Worm (Caenorhabditis elegans) whole organism, L4 larva: Measurements from ENCODE around the gene nlp-13.
"Not testable (repeated sequence)": the region's sequence is repeated elsewhere in the genome, so short reads cannot be mapped to it uniquely, and the experiment has no call there.

Experiments
- T26A8.4 ChIP-seq: fragments of 200-800 bp; sonication (Bioruptor generic); IDR thresholded peaks from 2 replicates; pipeline ENCODE4 v1.3.6; 2022; ENCODE audit warnings: missing genetic modification characterization, missing compliant biosample characterization
- Y5F2A.4 ChIP-seq: fragments of 200-800 bp; sonication (Bioruptor generic); optimal IDR thresholded peaks from 2 replicates; lab custom pipeline; 2018; ENCODE audit warnings: mild to moderate bottlenecking, missing genetic modification characterization, missing compliant biosample characterization
- aha-1 ChIP-seq: fragments of 150-350 bp; peaks from one replicate; lab custom pipeline; 2014; ENCODE audit warnings: missing biosample characterization, missing genetic modification characterization
- arid-1 ChIP-seq: fragments of 200-800 bp; sonication (Bioruptor generic); conservative IDR thresholded peaks from 2 replicates; pipeline ENCODE4 v1.3.6; 2022; ENCODE audit warnings: missing genetic modification reagents, missing genetic modification characterization, missing compliant biosample characterization
- attf-4 ChIP-seq: sonication (generic microtip); optimal IDR thresholded peaks from 3 replicates; lab custom pipeline; 2017; ENCODE audit warnings: missing biosample characterization, missing genetic modification characterization
- ceh-20 ChIP-seq: fragments of 200-800 bp; sonication (Bioruptor generic); IDR thresholded peaks from 2 replicates; pipeline ENCODE4 v1.3.6; 2022; ENCODE audit warnings: missing genetic modification reagents, missing genetic modification characterization, missing compliant biosample characterization
- ceh-44 ChIP-seq: fragments of 200-800 bp; sonication (Bioruptor generic); IDR thresholded peaks from 2 replicates; pipeline ENCODE4 v1.3.6; 2022; ENCODE audit warnings: missing genetic modification reagents, missing genetic modification characterization, missing compliant biosample characterization
- ces-1 ChIP-seq: fragments of 150-350 bp; sonication (generic microtip); optimal IDR thresholded peaks from 4 replicates; lab custom pipeline; 2014; ENCODE audit warnings: missing biosample characterization, missing genetic modification reagents, missing genetic modification characterization
- daf-16 ChIP-seq, 3 experiments: sonication (generic microtip); optimal IDR thresholded peaks; 2 replicates each; lab custom pipeline; 2016 to 2017; ENCODE audit warnings: missing genetic modification characterization in 3 of 3, missing genetic modification reagents in 3 of 3, mild to moderate bottlenecking in 2 of 3, missing compliant biosample characterization in 2 of 3, missing biosample characterization in 1 of 3, moderate library complexity in 1 of 3
- daf-8 ChIP-seq: fragments of 200-800 bp; sonication (Bioruptor generic); IDR thresholded peaks from 2 replicates; pipeline ENCODE4 v1.3.6; 2022; ENCODE audit warnings: missing genetic modification characterization, missing compliant biosample characterization
- dmd-9 ChIP-seq: fragments of 200-800 bp; sonication (Bioruptor generic); IDR thresholded peaks from 2 replicates; pipeline ENCODE4 v1.3.6; 2022; ENCODE audit warnings: missing genetic modification reagents, missing genetic modification characterization, missing compliant biosample characterization
- egl-27 ChIP-seq: sonication (generic microtip); optimal IDR thresholded peaks from 3 replicates; lab custom pipeline; 2017; ENCODE audit warnings: missing biosample characterization, missing genetic modification reagents, missing genetic modification characterization
- gei-8 ChIP-seq: fragments of 200-800 bp; sonication (Bioruptor generic); optimal IDR thresholded peaks from 2 replicates; lab custom pipeline; 2018; ENCODE audit warnings: mild to moderate bottlenecking, missing genetic modification characterization, missing compliant biosample characterization
- jun-1 ChIP-seq: fragments of 150-350 bp; optimal IDR thresholded peaks from 2 replicates; lab custom pipeline; 2014; ENCODE audit warnings: missing biosample characterization, missing genetic modification reagents, missing genetic modification characterization
- lim-7 ChIP-seq: fragments of 200-800 bp; sonication (Bioruptor generic); IDR thresholded peaks from 2 replicates; pipeline ENCODE4 v1.3.6; 2022; ENCODE audit warnings: missing genetic modification characterization, missing compliant biosample characterization
- lin-13 ChIP-seq: fragments of 150-350 bp; optimal IDR thresholded peaks from 2 replicates; lab custom pipeline; 2014; ENCODE audit warnings: missing biosample characterization, missing genetic modification reagents, missing genetic modification characterization
- nhr-10 ChIP-seq: fragments of 150-350 bp; optimal IDR thresholded peaks from 2 replicates; lab custom pipeline; 2014; ENCODE audit warnings: missing biosample characterization, missing genetic modification characterization
- nhr-25 ChIP-seq: sonication (generic microtip); optimal IDR thresholded peaks from 2 replicates; lab custom pipeline; 2017; ENCODE audit warnings: missing genetic modification characterization, mild to moderate bottlenecking, missing compliant biosample characterization, antibody characterized with exemption, moderate library complexity, borderline replicate concordance; ENCODE audit not compliant: insufficient read depth
- nhr-28 ChIP-seq: fragments of 150-350 bp; optimal IDR thresholded peaks from 2 replicates; lab custom pipeline; 2014; ENCODE audit warnings: missing biosample characterization, missing genetic modification characterization
- nhr-6 ChIP-seq: fragments of 150-350 bp; optimal IDR thresholded peaks from 2 replicates; lab custom pipeline; 2014; ENCODE audit warnings: missing biosample characterization, missing genetic modification characterization
- pha-4 ChIP-seq, 2 experiments: fragments of 150-350 bp in 1 of 2; fragments of 200-800 bp in 1 of 2; sonication (Bioruptor generic) in 1 of 2; IDR thresholded peaks in 1 of 2; optimal IDR thresholded peaks in 1 of 2; 2 replicates each; pipeline versions ENCODE4 v1.3.6 to Lab custom; 2014 to 2022; ENCODE audit warnings: missing genetic modification characterization in 2 of 2, missing genetic modification reagents in 2 of 2, missing biosample characterization in 1 of 2, missing compliant biosample characterization in 1 of 2
- php-3 ChIP-seq: fragments of 200-800 bp; sonication (Bioruptor generic); IDR thresholded peaks from 2 replicates; pipeline ENCODE4 v1.3.6; 2022; ENCODE audit warnings: missing genetic modification reagents, missing genetic modification characterization, missing compliant biosample characterization
- spr-1 ChIP-seq: sonication (generic microtip); optimal IDR thresholded peaks from 2 replicates; lab custom pipeline; 2016; ENCODE audit warnings: mild to moderate bottlenecking, missing genetic modification characterization, missing compliant biosample characterization
- tra-1 ChIP-seq: fragments of 200-800 bp; sonication (Bioruptor generic); IDR thresholded peaks from 2 replicates; pipeline ENCODE4 v1.3.6; 2022; ENCODE audit warnings: missing genetic modification reagents, missing genetic modification characterization, missing compliant biosample characterization
- unc-62 ChIP-seq, 3 experiments: fragments of 150-350 bp in 1 of 3; sonication (generic microtip); optimal IDR thresholded peaks in 2 of 3; peaks in 1 of 3; 1 replicate in 1 of 3; 2 replicates in 2 of 3; lab custom pipeline; 2014 to 2017; ENCODE audit warnings: missing biosample characterization in 3 of 3, missing genetic modification characterization in 3 of 3, missing genetic modification reagents in 3 of 3, missing genotype in 1 of 3
- zag-1 ChIP-seq: fragments of 150-350 bp; optimal IDR thresholded peaks from 2 replicates; lab custom pipeline; 2014; ENCODE audit warnings: missing biosample characterization, missing genetic modification characterization
- zfp-2 ChIP-seq: sonication (generic microtip); optimal IDR thresholded peaks from 2 replicates; lab custom pipeline; 2016; ENCODE audit warnings: mild to moderate bottlenecking, missing genetic modification characterization, missing compliant biosample characterization
- zfp-3 ChIP-seq: fragments of 200-800 bp; sonication (Bioruptor generic); conservative IDR thresholded peaks from 2 replicates; pipeline ENCODE4 v1.3.6; 2022; ENCODE audit warnings: missing genetic modification reagents, missing genetic modification characterization, missing compliant biosample characterization
- ztf-7 ChIP-seq: fragments of 150-350 bp; optimal IDR thresholded peaks from 2 replicates; lab custom pipeline; 2014; ENCODE audit warnings: missing biosample characterization, missing genetic modification characterization

The nlp-13 gene

DNA sequence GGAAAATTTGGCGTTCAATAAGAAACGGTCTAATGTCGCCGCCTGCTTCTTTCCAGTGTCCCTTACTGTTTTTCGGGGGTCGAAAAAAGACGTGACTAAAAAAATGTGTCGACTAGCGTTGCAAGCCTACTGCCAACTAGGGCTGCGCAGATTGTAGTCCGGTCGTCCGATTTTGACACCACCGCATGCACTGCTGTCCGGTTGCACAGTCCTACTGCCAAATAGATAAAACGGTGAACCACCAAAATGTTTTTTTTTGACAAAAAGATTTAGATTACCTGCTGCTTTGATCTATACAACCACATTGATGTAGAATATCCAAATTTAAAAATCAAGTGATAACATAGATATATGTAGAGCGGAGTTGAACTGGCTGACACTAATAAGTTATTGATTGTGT is 12.1 kb downstream of the nlp-13 start:
- TF ChIP-seq zfp-3 (GFP tag; lab: Robert Waterston, UW): no peak
- no peak for TF ChIP-seq ztf-7
- no peak for TF ChIP-seq ceh-44 (GFP tag; lab: Robert Waterston, UW)
- no peak for TF ChIP-seq nhr-28 (tag; lab: Kevin White, UChicago)
- no peak for TF ChIP-seq jun-1 (tag; lab: Kevin White, UChicago)
- no peak for TF ChIP-seq T26A8.4 (GFP tag; lab: Robert Waterston, UW)
- no peak for TF ChIP-seq nhr-25 (tag; lab: Kevin White, UChicago)
- no peak for TF ChIP-seq lim-7
- TF ChIP-seq attf-4 (tag; lab: Kevin White, UChicago): no peak
- no peak for TF ChIP-seq daf-8 (GFP tag; lab: Robert Waterston, UW)
- TF ChIP-seq ceh-20 (GFP tag; lab: Robert Waterston, UW): no peak
- TF ChIP-seq ces-1 (GFP tag; lab: Kevin White, UChicago): no peak
- TF ChIP-seq tra-1 (GFP tag; lab: Robert Waterston, UW): no peak

DNA sequence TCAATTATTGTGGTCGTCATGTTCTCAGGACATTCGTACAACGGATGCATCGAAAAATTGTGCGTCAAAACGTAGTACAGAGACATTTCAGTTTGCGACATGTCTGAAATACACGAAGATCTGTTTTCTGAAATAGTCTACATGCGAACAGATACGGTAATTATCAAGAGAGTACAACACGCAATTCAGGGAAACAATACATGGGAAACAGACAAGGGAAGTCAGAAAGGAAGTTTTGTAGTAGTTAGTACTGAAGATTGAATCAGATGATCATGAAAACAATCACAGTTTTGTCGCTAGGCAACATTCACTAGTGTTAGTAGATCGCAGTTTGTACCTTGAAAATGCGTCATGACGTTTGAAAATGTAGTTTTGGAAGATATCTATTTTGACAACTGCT is 13.8 kb downstream of the nlp-13 start, which contains the start of gene srt-13:
Gene srt-13 (minus strand): TSS at position 101 of the 400 bp plus-strand sequence.
- TF ChIP-seq zag-1 (tag; lab: Kevin White, UChicago): no peak
- TF ChIP-seq lin-13 (GFP tag; lab: Kevin White, UChicago): no peak
- no peak for TF ChIP-seq spr-1 (tag; lab: Kevin White, UChicago)
- TF ChIP-seq arid-1 (GFP tag; lab: Robert Waterston, UW): no peak

DNA sequence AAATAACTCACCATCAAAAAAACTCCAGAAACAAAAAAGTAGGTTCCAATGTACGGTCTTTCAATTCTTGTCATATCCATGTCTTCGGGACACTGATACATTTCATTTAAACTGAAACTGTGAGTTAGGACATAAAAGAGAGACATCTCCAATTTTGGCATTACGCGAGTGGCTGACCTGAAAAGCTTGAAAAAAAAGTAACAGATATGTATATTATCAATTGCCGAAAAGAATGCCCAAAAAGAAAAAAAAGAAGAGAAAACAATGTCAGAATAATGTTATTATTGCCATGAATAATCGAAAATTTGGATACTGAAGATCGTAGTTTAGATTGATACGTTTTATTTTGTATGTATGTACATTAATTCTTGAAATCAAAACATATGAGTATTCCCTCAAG is 20.3 kb downstream of the nlp-13 start, which contains the start of gene srt-14:
Gene srt-14 (minus strand): TSS at position 101 of the 400 bp plus-strand sequence.
- TF ChIP-seq dmd-9 (GFP tag; lab: Robert Waterston, UW) (no peak), zfp-2 (tag; lab: Kevin White, UChicago) (no peak), daf-16 (GFP tag; optimal IDR thresholded peaks at IDR 0.05; lab: Kevin White, UChicago) (no peak), daf-16 (tag; optimal IDR thresholded peaks at IDR 0.05; lab: Kevin White, UChicago) (no peak), zfp-3 (GFP tag; lab: Robert Waterston, UW) (no peak), pha-4 (GFP tag; IDR thresholded peaks at IDR 0.05; lab: Robert Waterston, UW) (no peak), pha-4 (tag; optimal IDR thresholded peaks at IDR 0.05; lab: Kevin White, UChicago) (no peak), egl-27 (tag; lab: Kevin White, UChicago) (no peak)

DNA sequence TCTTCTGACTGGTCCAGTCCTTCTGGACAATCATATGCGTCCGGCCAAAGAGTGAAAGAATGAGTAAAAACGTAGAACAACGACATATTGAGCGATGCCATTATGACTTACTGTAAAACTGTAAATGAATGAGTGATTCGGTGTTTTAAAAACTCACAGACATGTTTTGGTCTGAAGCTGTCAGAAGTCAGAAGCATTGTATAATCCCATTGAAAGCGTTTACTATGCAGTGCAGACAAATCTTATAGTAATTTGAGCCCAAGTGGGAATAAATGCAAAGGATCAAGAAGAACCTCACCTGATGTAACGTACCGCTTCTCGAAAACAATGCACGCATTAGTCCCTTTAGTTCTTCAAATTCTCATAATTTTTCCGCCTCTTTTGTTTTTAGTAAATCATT is 23.9 kb downstream of the nlp-13 start, which contains the start of gene srt-3:
Gene srt-3 (minus strand): TSS at position 101 of the 400 bp plus-strand sequence.
- TF ChIP-seq nhr-10 (tag; lab: Kevin White, UChicago) (no peak), nhr-6 (tag; lab: Kevin White, UChicago) (no peak)

DNA sequence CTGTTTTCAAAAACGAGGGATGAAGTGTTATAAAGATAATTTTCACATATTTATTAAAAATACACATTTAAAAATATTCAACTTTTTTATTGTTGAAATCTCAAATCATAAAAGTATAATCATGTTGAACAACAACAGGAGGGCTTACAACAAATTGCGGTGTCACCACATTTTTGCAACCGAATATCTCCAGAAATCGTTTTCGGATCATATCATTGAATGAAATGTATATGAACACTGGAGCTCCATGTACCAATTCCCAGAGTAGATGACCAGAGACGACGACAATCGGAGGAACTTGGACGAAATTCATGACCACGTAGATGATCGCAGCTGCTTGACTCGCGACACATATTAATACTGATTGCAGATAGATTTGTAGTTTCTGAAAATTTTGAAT is 25.2 kb downstream of the nlp-13 start:
- TF ChIP-seq unc-62 (GFP tag; optimal IDR thresholded peaks at IDR 0.05 in 1 of 2; lab: Kevin White, UChicago): peak in 1 of 2 experiments; percentile 92
- TF ChIP-seq unc-62 (tag; optimal IDR thresholded peaks at IDR 0.05; lab: Kevin White, UChicago): no peak
- TF ChIP-seq arid-1 (GFP tag; lab: Robert Waterston, UW): no peak

DNA sequence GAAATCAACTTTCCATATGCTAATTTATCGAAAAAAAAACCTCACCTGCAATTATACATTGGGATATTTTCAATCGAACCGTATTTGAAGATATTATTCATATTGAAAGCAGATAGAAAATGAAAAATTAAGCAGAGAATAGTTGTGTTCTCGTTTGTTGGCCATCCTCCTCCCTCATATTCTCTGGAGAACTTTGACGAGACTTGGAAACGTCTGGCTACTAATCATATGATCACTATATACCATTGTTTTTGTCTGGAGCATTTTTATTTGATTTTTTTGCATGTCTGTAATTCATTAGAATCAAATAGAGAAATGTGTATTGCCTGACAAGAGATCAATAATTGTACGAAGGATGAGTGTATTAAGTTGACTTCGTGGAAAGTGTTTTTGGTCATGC is 28.3 kb downstream of the nlp-13 start, which contains the start of gene srt-35:
Gene srt-35 (minus strand): TSS at position 101 of the 400 bp plus-strand sequence.
- TF ChIP-seq php-3: no peak
- peak; percentile 46 for TF ChIP-seq aha-1 (tag; lab: Kevin White, UChicago)

DNA sequence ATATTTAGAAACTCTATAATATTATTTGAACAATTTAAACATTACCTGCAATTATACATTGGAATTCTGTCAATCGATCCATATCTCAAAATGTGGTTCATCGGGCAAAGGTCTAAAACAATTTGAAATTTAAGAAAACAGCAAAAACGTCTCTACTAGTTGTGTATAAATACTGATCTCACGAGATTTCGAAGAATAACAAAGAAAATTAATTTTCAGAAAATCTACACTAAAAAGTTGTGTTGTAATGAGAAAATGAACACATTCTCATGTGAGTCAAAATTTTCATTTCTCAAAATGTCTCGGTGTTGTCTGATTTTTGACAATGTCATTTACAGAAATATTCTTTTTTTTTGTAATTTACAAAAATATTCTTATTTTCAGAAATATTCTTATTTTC is 32.0 kb downstream of the nlp-13 start, which contains the start of gene srt-36:
Gene srt-36 (minus strand): TSS at position 101 of the 400 bp plus-strand sequence.
- TF ChIP-seq gei-8; Y5F2A.4 (GFP tag; lab: Kevin White, UChicago); nhr-10 (tag; lab: Kevin White, UChicago): not testable (repeated sequence)
